Worm (Caenorhabditis elegans): ENCODE measurements around the gene Y38C1AA.19.
"Not testable (repeated sequence)": the region's sequence is repeated elsewhere in the genome, so short reads cannot be mapped to it uniquely, and the experiment has no call there.

Gene Y38C1AA.19

DNA sequence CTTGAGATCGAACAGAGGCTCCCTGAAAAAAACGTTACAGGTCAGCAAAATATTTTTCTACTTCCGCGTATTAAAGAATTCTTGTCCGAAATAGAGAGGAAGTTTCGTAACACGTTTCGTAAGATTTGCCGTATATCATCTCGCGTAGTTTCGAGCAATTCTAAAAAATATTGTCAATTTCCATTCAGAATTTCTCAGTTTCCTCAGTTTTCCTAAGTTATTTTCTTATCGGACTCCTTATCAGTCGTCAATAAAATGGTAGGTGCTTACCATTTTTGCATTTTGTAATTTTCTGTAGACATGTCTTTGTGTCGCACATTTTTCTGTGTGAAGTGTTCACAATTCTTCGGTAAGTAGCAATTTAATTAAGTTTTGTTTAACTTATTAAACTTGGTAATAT, at the start of gene Y38C1AA.19:
Y38C1AA.19 (plus strand) TSS at position 301 of the 400 bp plus-strand sequence.
- no peak for TF ChIP-seq nhr-77 (tag; optimal IDR thresholded peaks at IDR 0.05)
- TF ChIP-seq Y75B8A.6 (GFP tag; IDR thresholded peaks at IDR 0.05), result no peak
- no peak for TF ChIP-seq mdl-1 (tag; optimal IDR thresholded peaks at IDR 0.05)
- TF ChIP-seq ZK337.2 (GFP tag; IDR thresholded peaks at IDR 0.05), result no peak
- no peak for TF ChIP-seq daf-16 (GFP tag; optimal IDR thresholded peaks at IDR 0.05)
- no peak for TF ChIP-seq daf-16 (tag; optimal IDR thresholded peaks at IDR 0.05)
- no peak for TF ChIP-seq madf-9 (GFP tag; conservative IDR thresholded peaks at IDR 0.05)
- TF ChIP-seq lin-13 (GFP tag; optimal IDR thresholded peaks at IDR 0.05), result no peak
- TF ChIP-seq dve-1 (tag; optimal IDR thresholded peaks at IDR 0.05; ENCODE audit: insufficient read depth), result no peak
- no peak for TF ChIP-seq snpc-4 (tag; optimal IDR thresholded peaks at IDR 0.05)
- no peak for TF ChIP-seq ceh-32 (tag; optimal IDR thresholded peaks at IDR 0.05; ENCODE audit: poor library complexity)
- no peak for TF ChIP-seq tra-1 (GFP tag; IDR thresholded peaks at IDR 0.05)
- TF ChIP-seq lim-7 (GFP tag; IDR thresholded peaks at IDR 0.05), result no peak

- not testable (repeated sequence) for TF ChIP-seq ztf-11 (tag; optimal IDR thresholded peaks at IDR 0.05); ctbp-1 (GFP tag; IDR thresholded peaks at IDR 0.05); unc-39 (tag; optimal IDR thresholded peaks at IDR 0.05)
These were observed 48.6 kb upstream of the Y38C1AA.19 start, which contains the start of gene F29C4.4 for ce11 chrIV:111377-111776. TSS of gene F29C4.4 (plus strand) at chrIV:111677.

DNA sequence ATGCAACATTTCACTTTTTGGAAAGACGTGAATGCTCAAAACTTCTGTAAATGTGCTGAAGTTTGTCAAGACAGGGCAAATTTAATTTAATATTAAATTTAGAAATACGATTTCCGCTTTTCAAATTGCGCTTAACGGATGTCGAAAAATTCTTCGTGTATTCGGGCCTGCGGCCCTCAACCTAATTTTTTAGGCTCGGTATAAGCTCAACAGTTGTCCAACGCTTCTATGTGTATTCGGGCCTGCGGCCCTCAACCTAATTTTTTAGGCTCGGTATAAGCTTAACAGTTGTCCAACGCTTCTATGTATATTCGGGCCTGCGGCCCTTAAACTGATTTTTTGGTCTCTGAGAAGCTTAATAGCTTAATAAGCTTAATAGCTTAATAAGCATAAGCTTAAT, 41.2 kb upstream of the Y38C1AA.19 start:
- TF ChIP-seq dmd-6 (GFP tag; IDR thresholded peaks at IDR 0.05) (no peak), lin-38 (GFP tag; IDR thresholded peaks at IDR 0.05) (peak; percentile 38), F26F4.8 (GFP tag; conservative IDR thresholded peaks at IDR 0.05) (0 out of 2 replicates have a peak, but pooled peaks have one; percentile 13), duxl-1 (tag; optimal IDR thresholded peaks at IDR 0.05; ENCODE audit: poor library complexity) (no peak), lin-13 (GFP tag; optimal IDR thresholded peaks at IDR 0.05) (no peak)

ce11 chrIV:119792-120191, 40.2 kb upstream of the Y38C1AA.19 start:
- TF ChIP-seq nhr-11 (tag; optimal IDR thresholded peaks at IDR 0.05) (no peak), T20F7.1 (GFP tag; optimal IDR thresholded peaks at IDR 0.05) (no peak), ceh-44 (GFP tag; IDR thresholded peaks at IDR 0.05) (no peak), T26A8.4 (GFP tag; IDR thresholded peaks at IDR 0.05) (no peak), madf-9 (GFP tag; conservative IDR thresholded peaks at IDR 0.05) (no peak), Y48G9A.11 (GFP tag; IDR thresholded peaks at IDR 0.05) (no peak)

DNA sequence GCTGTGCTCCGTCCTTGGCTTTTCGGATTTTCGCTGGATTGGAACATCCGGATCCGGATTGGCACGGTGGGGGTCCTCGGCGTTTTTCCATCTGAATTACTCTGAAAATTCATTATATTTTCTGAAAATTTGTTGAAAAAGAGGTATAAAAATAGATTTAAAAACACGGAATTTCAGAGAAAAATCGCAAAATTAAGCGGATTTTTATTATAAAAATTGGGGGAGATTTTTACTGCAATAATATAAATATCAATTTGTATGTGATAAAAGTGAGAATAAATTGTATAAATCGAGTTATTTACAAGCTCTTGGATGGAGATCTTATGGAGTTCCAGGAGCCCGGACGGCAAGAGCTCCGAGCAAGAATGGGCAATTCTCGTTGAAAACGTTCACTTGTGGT, 38.4 kb upstream of the Y38C1AA.19 start, which contains the start of gene tut-1:
tut-1 (minus strand) TSS at position 101 of the 400 bp plus-strand sequence.
- no peak for TF ChIP-seq skn-1 (tag; optimal IDR thresholded peaks at IDR 0.05)

- peak; percentile 85 for TF ChIP-seq set-16 (GFP tag; IDR thresholded peaks at IDR 0.05)
These were observed 36.9 kb upstream of the Y38C1AA.19 start for ce11 chrIV:122877-123657.
